Worm (Caenorhabditis elegans) whole organism, dauer: ENCODE data around the gene str-74.

Experiments
- unc-62 ChIP-seq: sonication (generic microtip); optimal IDR thresholded peaks from 2 replicates; lab custom pipeline; 2017; ENCODE audit warnings: missing biosample characterization, missing genetic modification reagents, missing genetic modification characterization

Gene str-74

ce11 chrX:10240939-10241338 lies at the start of gene str-74:
Gene str-74 (minus strand): TSS chrX:10241039.
- TF ChIP-seq unc-62: no peak

- no peak for TF ChIP-seq unc-62
Observed at ce11 chrX:10285634-10286033, 44.8 kb upstream of the str-74 start, which contains the start of gene npr-6. Gene npr-6 (minus strand): TSS chrX:10285734.

ce11 chrX:10279299-10279698 lies 38.5 kb upstream of the str-74 start, which contains the start of gene slc-9B.1:
Gene slc-9B.1 (plus strand): TSS chrX:10279599.
- TF ChIP-seq unc-62: no peak

- TF ChIP-seq unc-62: no peak
Observed at ce11 chrX:10277118-10277517, 36.3 kb upstream of the str-74 start.

- TF ChIP-seq unc-62: no peak
Observed at ce11 chrX:10274470-10274869, 33.6 kb upstream of the str-74 start.

ce11 chrX:10273392-10273791 lies 32.6 kb upstream of the str-74 start, which contains the start of gene F41E7.2:
Gene F41E7.2 (plus strand): TSS chrX:10273692.
- no peak for TF ChIP-seq unc-62

ce11 chrX:10262299-10262698 lies 21.5 kb upstream of the str-74 start:
- TF ChIP-seq unc-62: no peak

- TF ChIP-seq unc-62: no peak
Observed at ce11 chrX:10260035-10260434, 19.2 kb upstream of the str-74 start, which contains the start of gene C32A9.1. Gene C32A9.1 (minus strand): TSS chrX:10260135.

ce11 chrX:10254068-10254467 lies 13.2 kb upstream of the str-74 start:
- TF ChIP-seq unc-62: no peak

- no peak for TF ChIP-seq unc-62
Observed at ce11 chrX:10252781-10253180, 11.9 kb upstream of the str-74 start, which contains the start of gene C14H10.2. Gene C14H10.2 (minus strand): TSS chrX:10252881.

ce11 chrX:10249685-10250084 lies 8.8 kb upstream of the str-74 start:
- TF ChIP-seq unc-62: no peak

- no peak for TF ChIP-seq unc-62
Observed at ce11 chrX:10245617-10246016, 4.8 kb upstream of the str-74 start.

- no peak for TF ChIP-seq unc-62
Observed at ce11 chrX:10238146-10238749, 2.6 kb downstream of the str-74 start.

ce11 chrX:10236844-10237243 lies 4.0 kb downstream of the str-74 start, which contains the start of gene zipt-13:
Gene zipt-13 (minus strand): TSS chrX:10236944.
- TF ChIP-seq unc-62: no peak

- no peak for TF ChIP-seq unc-62
Observed at ce11 chrX:10232395-10232794, 8.4 kb downstream of the str-74 start.

ce11 chrX:10230872-10231271 lies 10.0 kb downstream of the str-74 start:
- no peak for TF ChIP-seq unc-62

- TF ChIP-seq unc-62: no peak
Observed at ce11 chrX:10228094-10228746, 12.6 kb downstream of the str-74 start, which contains the start of gene C14H10.3. Gene C14H10.3 (minus strand): TSS chrX:10228137.

ce11 chrX:10227217-10227616 lies 13.6 kb downstream of the str-74 start:
- no peak for TF ChIP-seq unc-62
